Fruit fly (Drosophila melanogaster) whole organism, adult: ENCODE results near the gene mRpL40.

Experiments used
- CG11617 ChIP-seq: fragments of 200-800 bp; sonication (Bioruptor generic); optimal IDR thresholded peaks from 2 replicates; lab custom pipeline; 2017; ENCODE audit warnings: mild to moderate bottlenecking, missing biosample characterization, missing genetic modification reagents, missing genetic modification characterization
- CG12768 ChIP-seq: fragments of 200-800 bp; sonication (Bioruptor generic); optimal IDR thresholded peaks from 2 replicates; lab custom pipeline; 2017; ENCODE audit warnings: missing biosample characterization, missing genetic modification characterization, mild to moderate bottlenecking, moderate library complexity, missing genetic modification reagents
- CG14711 ChIP-seq: fragments of 200-800 bp; sonication (Bioruptor generic); optimal IDR thresholded peaks from 2 replicates; lab custom pipeline; 2018; ENCODE audit warnings: missing biosample characterization, mild to moderate bottlenecking, missing genetic modification characterization, moderate library complexity
- CG1620 ChIP-seq: fragments of 200-800 bp; sonication (Bioruptor generic); optimal IDR thresholded peaks from 2 replicates; lab custom pipeline; 2016; ENCODE audit warnings: missing biosample characterization, missing genetic modification characterization
- CG33017 ChIP-seq: fragments of 200-800 bp; sonication (Bioruptor generic); optimal IDR thresholded peaks from 2 replicates; lab custom pipeline; 2018; ENCODE audit warnings: missing biosample characterization, mild to moderate bottlenecking, missing genetic modification characterization, moderate library complexity
- CG5204 ChIP-seq: fragments of 200-800 bp; sonication (Bioruptor generic); optimal IDR thresholded peaks from 2 replicates; lab custom pipeline; 2016; ENCODE audit warnings: missing biosample characterization, missing genetic modification characterization
- CG7045 ChIP-seq: fragments of 200-800 bp; sonication (Bioruptor generic); optimal IDR thresholded peaks from 2 replicates; lab custom pipeline; 2017; ENCODE audit warnings: missing biosample characterization, mild to moderate bottlenecking, missing genetic modification characterization
- CG7101 ChIP-seq: fragments of 200-800 bp; sonication (Bioruptor generic); optimal IDR thresholded peaks from 2 replicates; lab custom pipeline; 2018; ENCODE audit warnings: missing biosample characterization, mild to moderate bottlenecking, missing genetic modification characterization, moderate library complexity
- Clk ChIP-seq: fragments of 200-800 bp; sonication (Bioruptor generic); optimal IDR thresholded peaks from 2 replicates; lab custom pipeline; 2017; ENCODE audit warnings: missing biosample characterization, missing genetic modification characterization
- Crg-1 ChIP-seq: fragments of 200-800 bp; sonication (Bioruptor generic); optimal IDR thresholded peaks from 2 replicates; lab custom pipeline; 2016; ENCODE audit warnings: missing biosample characterization, missing genetic modification characterization
- Hr96 ChIP-seq: fragments of 200-800 bp; sonication (Bioruptor generic); optimal IDR thresholded peaks from 2 replicates; lab custom pipeline; 2016; ENCODE audit warnings: missing biosample characterization, missing genetic modification characterization
- Mnt ChIP-seq: fragments of 200-800 bp; sonication (Bioruptor generic); optimal IDR thresholded peaks from 2 replicates; lab custom pipeline; 2016; ENCODE audit warnings: missing biosample characterization, mild to moderate bottlenecking, missing genetic modification characterization
- bab1 ChIP-seq: fragments of 200-800 bp; sonication (Bioruptor generic); optimal IDR thresholded peaks from 3 replicates; lab custom pipeline; 2019; ENCODE audit warnings: missing biosample characterization, mild to moderate bottlenecking, missing genetic modification characterization, moderate library complexity
- cic ChIP-seq: fragments of 200-800 bp; sonication (Bioruptor generic); optimal IDR thresholded peaks from 2 replicates; lab custom pipeline; 2017; ENCODE audit warnings: missing biosample characterization, mild to moderate bottlenecking, missing genetic modification characterization, moderate library complexity
- cnc ChIP-seq, 2 experiments: fragments of >200 bp; optimal IDR thresholded peaks; 2 replicates each; lab custom pipeline; 2017
- kay ChIP-seq: fragments of 200-800 bp; sonication (Bioruptor generic); peaks from one replicate; lab custom pipeline; 2016; ENCODE audit warnings: missing biosample characterization, missing genetic modification characterization, borderline replicate concordance
- ovo ChIP-seq: fragments of 200-800 bp; sonication (Bioruptor generic); optimal IDR thresholded peaks from 2 replicates; lab custom pipeline; 2016; ENCODE audit warnings: missing biosample characterization, missing genetic modification characterization
- pad ChIP-seq: fragments of 200-800 bp; sonication (Bioruptor generic); optimal IDR thresholded peaks from 3 replicates; lab custom pipeline; 2017; ENCODE audit warnings: missing biosample characterization, missing genetic modification characterization, mild to moderate bottlenecking, moderate library complexity, missing genetic modification reagents
- tj ChIP-seq: fragments of 200-800 bp; sonication (Bioruptor generic); optimal IDR thresholded peaks from 3 replicates; lab custom pipeline; 2017; ENCODE audit warnings: missing biosample characterization, mild to moderate bottlenecking, missing genetic modification characterization, moderate library complexity
- toe ChIP-seq: fragments of 200-800 bp; sonication (Bioruptor generic); optimal IDR thresholded peaks from 2 replicates; lab custom pipeline; 2016; ENCODE audit warnings: missing biosample characterization, missing genetic modification characterization

mRpL40 gene

DNA sequence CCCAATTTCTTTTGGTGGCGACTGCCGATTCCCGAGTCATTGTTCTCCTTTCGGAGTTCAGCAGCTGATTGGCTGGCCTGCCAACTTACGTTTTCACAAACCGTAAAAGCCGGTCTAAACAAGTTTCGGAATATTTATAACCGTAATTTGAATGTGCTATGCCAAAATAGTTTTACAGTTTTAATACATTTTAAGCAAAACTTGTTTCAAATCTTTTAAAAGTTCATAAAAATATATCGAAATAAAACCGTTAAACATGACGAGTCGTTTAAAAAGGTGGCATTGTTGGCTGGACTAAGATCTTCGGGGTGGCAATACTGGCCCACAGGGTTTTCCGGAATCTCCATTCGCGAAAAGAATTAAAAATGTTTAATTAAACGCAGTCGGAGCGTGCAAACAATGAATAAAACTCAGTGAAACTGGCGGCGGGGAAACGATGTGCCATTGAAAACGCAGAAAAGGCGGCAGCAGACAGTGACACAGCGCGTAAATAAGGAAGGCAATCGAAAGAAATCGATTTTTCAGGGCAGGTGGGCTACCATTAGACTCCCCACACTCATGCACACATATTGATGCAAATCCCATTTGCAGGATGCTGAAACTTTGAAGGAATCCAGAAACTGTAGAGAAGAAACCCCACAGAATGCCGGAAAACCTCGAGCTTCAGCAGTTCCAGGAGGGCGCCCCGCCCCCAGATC lies 28.0 kb downstream of the mRpL40 start, which contains the start of the genes Exd2 and CG5281:
Gene Exd2, minus strand, starts transcription at position 167 of the 698 bp plus-strand sequence.
Gene CG5281, plus strand, starts transcription at position 314 of the 698 bp plus-strand sequence.
- TF ChIP-seq CG7101 (tag; lab: Kevin White, UChicago) (peak; percentile 23), CG14711 (tag; lab: Kevin White, UChicago) (peak; percentile 41), pad (no peak), CG33017 (tag; lab: Kevin White, UChicago) (peak; percentile 11), tj (no peak), Mnt (peak; percentile 6), CG5204 (no peak), ovo (GFP tag; lab: Kevin White, UChicago) (peak; percentile 46), bab1 (peak; percentile 18), CG11617 (peak; percentile 25)

DNA sequence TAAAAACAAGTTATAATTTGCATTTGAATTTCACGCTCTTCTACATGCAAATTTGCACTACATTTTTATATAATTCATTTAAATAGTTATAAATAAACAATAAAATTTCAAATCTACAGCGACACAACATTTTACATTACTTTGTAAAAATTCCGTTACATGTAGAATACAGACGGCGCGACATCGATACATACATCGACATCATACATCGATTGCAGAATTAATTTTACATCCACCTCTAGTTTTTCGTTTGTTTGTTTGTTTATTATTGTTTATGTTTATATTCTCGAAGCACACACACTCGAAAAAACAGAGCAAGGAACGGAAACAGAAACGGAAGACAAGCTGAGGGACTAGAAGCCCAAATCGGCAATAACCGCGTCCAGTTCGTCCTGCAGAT lies 29.8 kb downstream of the mRpL40 start, which contains the start of gene CG17230:
Gene CG17230, plus strand, starts transcription at position 258 of the 400 bp plus-strand sequence.
- TF ChIP-seq cnc (optimal IDR thresholded peaks at IDR 0.05; lab: Kevin White, UChicago) (no peak), CG14711 (tag; lab: Kevin White, UChicago) (no peak), Crg-1 (GFP tag; lab: Kevin White, UChicago) (no peak), CG7045 (GFP tag; lab: Kevin White, UChicago) (no peak), kay (no peak), Clk (no peak), CG12768 (GFP tag; lab: Kevin White, UChicago) (no peak), bab1 (no peak), CG1620 (no peak), ovo (GFP tag; lab: Kevin White, UChicago) (no peak), Mnt (no peak)

DNA sequence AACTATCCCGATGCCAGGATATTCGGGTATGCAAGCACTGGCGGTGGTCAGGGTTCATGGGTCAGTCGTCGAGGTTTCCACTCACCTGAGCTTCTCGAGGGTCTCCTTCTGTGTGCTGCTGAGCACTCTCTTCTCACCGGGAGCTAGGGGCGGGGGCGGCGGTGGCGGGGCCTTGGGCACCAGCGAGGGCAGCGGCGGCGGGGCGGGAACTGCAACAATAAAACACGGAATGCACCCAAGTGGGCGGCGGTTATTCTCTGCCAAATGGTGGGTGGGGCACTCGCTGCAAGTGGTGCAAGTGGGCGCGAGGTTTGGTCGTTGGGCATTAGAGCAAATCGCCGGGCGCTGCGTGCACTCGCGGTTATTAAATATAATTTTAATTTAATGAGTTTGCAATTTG lies 33.3 kb downstream of the mRpL40 start:
- no peak for TF ChIP-seq cic
- TF ChIP-seq CG7101 (tag; lab: Kevin White, UChicago): no peak
- no peak for TF ChIP-seq Clk

DNA sequence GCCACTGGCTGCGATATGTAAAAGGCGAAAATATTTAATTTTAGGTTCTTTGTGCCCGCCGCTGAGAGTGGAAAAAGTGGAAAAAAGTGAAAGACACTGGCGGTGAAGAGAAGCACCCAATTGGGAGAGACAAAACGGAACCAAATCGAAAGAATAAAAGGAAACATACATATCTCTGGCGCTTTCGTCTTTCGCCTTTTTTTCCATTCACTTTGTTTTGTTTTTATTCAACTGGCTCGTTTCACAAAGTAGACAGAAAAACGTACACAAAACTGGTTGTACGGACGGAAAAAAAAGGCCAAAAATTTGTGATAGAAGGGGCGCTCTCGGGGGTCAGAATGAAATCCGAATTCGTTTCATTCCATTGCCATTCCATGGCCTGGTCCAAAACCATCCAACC lies 42.0 kb downstream of the mRpL40 start:
- no peak for TF ChIP-seq CG7045 (GFP tag; lab: Kevin White, UChicago)
- no peak for TF ChIP-seq toe (GFP tag; lab: Kevin White, UChicago)
- no peak for TF ChIP-seq CG11617
- TF ChIP-seq CG7101 (tag; lab: Kevin White, UChicago): no peak
- TF ChIP-seq cnc (optimal IDR thresholded peaks at IDR 0.05; lab: Kevin White, UChicago): no peak
- TF ChIP-seq Mnt: no peak
- no peak for TF ChIP-seq CG5204

DNA sequence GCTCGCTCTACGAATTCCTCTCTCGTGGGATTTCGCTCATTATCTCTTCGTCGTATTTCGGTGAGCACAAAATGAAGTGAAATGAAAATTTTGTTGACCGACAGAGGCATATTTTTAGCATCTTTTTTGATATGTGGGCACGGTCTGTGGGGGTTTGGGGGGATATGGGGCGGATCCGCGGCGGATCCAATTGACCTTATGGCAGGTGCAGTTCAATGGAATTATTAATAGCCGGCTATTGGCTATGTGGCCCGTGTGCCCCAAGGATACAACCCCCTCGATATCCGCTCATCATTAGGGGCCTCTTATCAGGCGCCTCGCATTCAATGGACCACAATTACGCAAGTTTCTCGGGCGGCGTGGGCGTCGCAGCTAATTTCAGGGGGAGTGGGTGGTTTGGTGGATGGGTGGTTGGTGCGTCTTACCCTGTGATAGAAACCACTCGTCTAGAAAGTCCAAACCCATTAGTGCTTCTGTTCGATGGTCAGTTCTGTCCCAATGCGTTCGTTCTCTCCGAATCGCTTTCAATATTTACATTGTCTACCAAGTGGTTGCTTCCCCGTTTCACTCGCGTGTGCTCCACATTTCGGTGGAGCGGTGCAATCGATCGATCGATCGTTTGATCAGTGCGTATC lies 43.6 kb downstream of the mRpL40 start, which contains the start of gene sals:
Gene sals, minus strand, starts transcription at position 585 of the 635 bp plus-strand sequence.
- TF ChIP-seq cnc (optimal IDR thresholded peaks at IDR 0.05; lab: Kevin White, UChicago): no peak
- TF ChIP-seq kay: no peak
- no peak for TF ChIP-seq toe (GFP tag; lab: Kevin White, UChicago)
- no peak for TF ChIP-seq CG7045 (GFP tag; lab: Kevin White, UChicago)
- no peak for TF ChIP-seq Crg-1 (GFP tag; lab: Kevin White, UChicago)
- no peak for TF ChIP-seq CG14711 (tag; lab: Kevin White, UChicago)
- TF ChIP-seq CG12768 (GFP tag; lab: Kevin White, UChicago): no peak
- TF ChIP-seq CG5204: no peak
- TF ChIP-seq tj: no peak
- no peak for TF ChIP-seq bab1
- no peak for TF ChIP-seq CG11617
- TF ChIP-seq CG7101 (tag; lab: Kevin White, UChicago): no peak
- no peak for TF ChIP-seq Mnt
- no peak for TF ChIP-seq Clk
- TF ChIP-seq pad: no peak
- no peak for TF ChIP-seq ovo (GFP tag; lab: Kevin White, UChicago)

DNA sequence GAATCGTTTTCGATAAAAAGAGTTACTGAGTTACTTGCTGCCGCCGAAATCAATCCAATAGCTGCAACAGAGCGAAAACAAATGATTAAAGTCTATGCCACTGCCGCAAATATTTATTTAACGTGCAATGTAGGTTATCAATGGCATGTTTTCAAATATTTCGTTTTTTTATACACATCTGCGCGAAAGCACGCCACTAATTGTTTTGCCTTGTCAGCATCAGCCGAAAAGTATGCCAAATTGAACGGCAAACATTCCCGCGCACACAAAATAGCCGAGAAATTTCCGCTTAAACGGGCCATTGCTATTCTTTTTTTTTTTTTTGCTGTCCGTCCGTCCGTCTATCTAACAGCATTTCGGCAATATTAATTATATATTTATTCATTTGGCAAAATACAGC lies 44.3 kb downstream of the mRpL40 start:
- TF ChIP-seq CG11617 (no peak), Clk (no peak), CG7101 (tag; lab: Kevin White, UChicago) (no peak), Mnt (no peak), ovo (GFP tag; lab: Kevin White, UChicago) (no peak), CG33017 (tag; lab: Kevin White, UChicago) (no peak), cnc (optimal IDR thresholded peaks at IDR 0.05; lab: Kevin White, UChicago) (no peak)

DNA sequence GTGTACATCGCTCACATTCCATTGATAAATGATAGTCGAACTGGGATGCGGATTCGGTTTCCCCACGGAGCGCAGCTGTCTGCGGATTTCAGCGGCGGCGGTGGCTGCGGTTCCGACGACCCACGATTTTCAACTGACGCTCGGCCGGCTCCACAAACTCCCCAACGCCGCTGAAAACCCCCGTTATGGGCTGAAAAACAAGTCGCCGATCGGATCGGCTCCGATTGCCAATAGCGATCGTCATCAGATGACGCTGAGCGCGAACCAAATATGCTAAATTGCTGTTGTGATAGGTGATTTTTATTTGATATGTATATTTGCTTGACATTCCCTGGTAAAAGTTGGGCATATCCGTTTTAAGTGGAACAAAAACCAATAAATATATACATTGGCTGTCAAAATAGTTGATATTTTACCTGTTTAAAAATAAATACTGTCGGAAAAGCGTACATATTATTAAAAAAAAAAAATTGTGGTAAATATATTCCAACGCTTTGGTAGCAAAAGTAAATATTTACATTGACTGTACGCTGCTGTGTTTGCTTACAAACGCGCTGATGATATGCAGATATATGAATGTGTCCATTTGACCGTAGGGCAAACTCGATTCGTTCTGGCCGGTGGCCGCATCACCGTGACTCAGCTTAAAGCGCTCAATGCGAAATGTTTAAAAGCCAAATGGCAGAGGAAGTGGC lies 46.6 kb downstream of the mRpL40 start:
- TF ChIP-seq ovo (GFP tag; lab: Kevin White, UChicago) (peak; percentile 48), Hr96 (GFP tag; lab: Kevin White, UChicago) (peak; percentile 25), CG11617 (peak; percentile 73), CG5204 (peak; percentile 58), pad (peak; percentile 61), CG12768 (GFP tag; lab: Kevin White, UChicago) (peak; percentile 64), Clk (peak; percentile 49), Crg-1 (GFP tag; lab: Kevin White, UChicago) (no peak), toe (GFP tag; lab: Kevin White, UChicago) (peak; percentile 46), CG14711 (tag; lab: Kevin White, UChicago) (peak; percentile 55), bab1 (peak; percentile 81), kay (peak; percentile 87), tj (peak; percentile 71), CG7045 (GFP tag; lab: Kevin White, UChicago) (peak; percentile 56), CG7101 (tag; lab: Kevin White, UChicago) (peak; percentile 68), CG1620 (peak; percentile 34), cnc (optimal IDR thresholded peaks at IDR 0.05; lab: Kevin White, UChicago) (peak; percentile 69 to 92), Mnt (no peak), CG33017 (tag; lab: Kevin White, UChicago) (peak; percentile 78), cic (peak; percentile 57)
